Worm (Caenorhabditis elegans) whole organism, L2 larva: ENCODE measurements around the gene str-162.

Experiments used
- C34F6.9 ChIP-seq: fragments of 150-350 bp; optimal IDR thresholded peaks from 2 replicates; lab custom pipeline; 2014; ENCODE audit warnings: missing biosample characterization, missing genetic modification characterization
- F13H6.1 ChIP-seq: sonication (generic microtip); optimal IDR thresholded peaks from 2 replicates; lab custom pipeline; 2016; ENCODE audit warnings: missing genetic modification characterization, missing compliant biosample characterization
- R02D3.7 ChIP-seq: fragments of 150-350 bp; optimal IDR thresholded peaks from 2 replicates; lab custom pipeline; 2014; ENCODE audit warnings: missing biosample characterization, missing genetic modification characterization
- Y55F3AM.14 ChIP-seq: fragments of 200-800 bp; sonication (Bioruptor generic); optimal IDR thresholded peaks from 2 replicates; lab custom pipeline; 2018; ENCODE audit warnings: mild to moderate bottlenecking, missing genetic modification characterization, missing compliant biosample characterization
- ZK546.5 ChIP-seq: sonication (generic microtip); optimal IDR thresholded peaks from 2 replicates; lab custom pipeline; 2017; ENCODE audit warnings: missing biosample characterization, missing genetic modification characterization
- ama-1 ChIP-seq: fragments of 150-350 bp; optimal IDR thresholded peaks from 2 replicates; lab custom pipeline; 2018; ENCODE audit warnings: inconsistent platforms
- blmp-1 ChIP-seq: sonication (generic microtip); optimal IDR thresholded peaks from 2 replicates; lab custom pipeline; 2017; ENCODE audit warnings: missing genetic modification characterization, mild to moderate bottlenecking, missing compliant biosample characterization, antibody characterized with exemption, moderate library complexity; ENCODE audit not compliant: insufficient read depth
- ceh-16 ChIP-seq: fragments of 150-350 bp; optimal IDR thresholded peaks from 2 replicates; lab custom pipeline; 2014; ENCODE audit warnings: missing biosample characterization, missing genetic modification characterization
- crh-2 ChIP-seq: sonication (generic microtip); optimal IDR thresholded peaks from 2 replicates; lab custom pipeline; 2017; ENCODE audit warnings: missing biosample characterization, missing genetic modification characterization
- dmd-4 ChIP-seq: sonication (generic microtip); optimal IDR thresholded peaks from 2 replicates; lab custom pipeline; 2017; ENCODE audit warnings: missing biosample characterization, missing genetic modification characterization
- egl-27 ChIP-seq: sonication (generic microtip); optimal IDR thresholded peaks from 3 replicates; lab custom pipeline; 2017; ENCODE audit warnings: missing biosample characterization, missing genetic modification reagents, missing genetic modification characterization
- elt-3 ChIP-seq: sonication (generic microtip); optimal IDR thresholded peaks from 2 replicates; lab custom pipeline; 2017; ENCODE audit warnings: missing biosample characterization, missing genetic modification characterization
- fos-1 ChIP-seq: fragments of 150-350 bp; optimal IDR thresholded peaks from 2 replicates; lab custom pipeline; 2014; ENCODE audit warnings: missing biosample characterization, missing genetic modification characterization
- gmeb-1 ChIP-seq: fragments of 150-350 bp; optimal IDR thresholded peaks from 2 replicates; lab custom pipeline; 2014; ENCODE audit warnings: missing biosample characterization, missing genetic modification characterization
- lin-13 ChIP-seq: fragments of 150-350 bp; optimal IDR thresholded peaks from 2 replicates; lab custom pipeline; 2014; ENCODE audit warnings: missing biosample characterization, missing genetic modification reagents, missing genetic modification characterization
- lsy-2 ChIP-seq, 2 experiments: fragments of 150-350 bp in 1 of 2; sonication (generic microtip) in 1 of 2; optimal IDR thresholded peaks; 2 replicates each; lab custom pipeline; 2014 to 2017; ENCODE audit warnings: missing biosample characterization in 2 of 2, missing genetic modification characterization in 2 of 2
- mbf-1 ChIP-seq: sonication (generic microtip); optimal IDR thresholded peaks from 2 replicates; lab custom pipeline; 2017; ENCODE audit warnings: missing biosample characterization, missing genetic modification characterization
- mdl-1 ChIP-seq, 2 experiments: fragments of 150-350 bp in 1 of 2; sonication (generic microtip) in 1 of 2; optimal IDR thresholded peaks; 2 replicates each; lab custom pipeline; 2017; ENCODE audit warnings: missing biosample characterization in 2 of 2, missing genetic modification characterization in 2 of 2
- nhr-10 ChIP-seq: sonication (generic microtip); optimal IDR thresholded peaks from 2 replicates; lab custom pipeline; 2017; ENCODE audit warnings: missing biosample characterization, missing genetic modification characterization
- nhr-11 ChIP-seq: fragments of 150-350 bp; optimal IDR thresholded peaks from 2 replicates; lab custom pipeline; 2014; ENCODE audit warnings: missing biosample characterization, missing genetic modification characterization
- nhr-129 ChIP-seq: fragments of 150-350 bp; optimal IDR thresholded peaks from 2 replicates; lab custom pipeline; 2014; ENCODE audit warnings: missing biosample characterization, missing genetic modification characterization
- nhr-21 ChIP-seq: fragments of 150-350 bp; optimal IDR thresholded peaks from 2 replicates; lab custom pipeline; 2014; ENCODE audit warnings: missing biosample characterization, missing genetic modification characterization
- nhr-23 ChIP-seq: fragments of 150-350 bp; optimal IDR thresholded peaks from 2 replicates; lab custom pipeline; 2014; ENCODE audit warnings: missing biosample characterization, missing genetic modification reagents, missing genetic modification characterization
- nhr-237 ChIP-seq: fragments of 150-350 bp; optimal IDR thresholded peaks from 2 replicates; lab custom pipeline; 2014; ENCODE audit warnings: missing biosample characterization, missing genetic modification characterization
- nhr-25 ChIP-seq: fragments of 150-350 bp; sonication (generic microtip); optimal IDR thresholded peaks from 3 replicates; lab custom pipeline; 2014; ENCODE audit warnings: missing biosample characterization, missing genetic modification characterization
- nhr-77 ChIP-seq: fragments of 150-350 bp; optimal IDR thresholded peaks from 2 replicates; lab custom pipeline; 2014; ENCODE audit warnings: missing biosample characterization, missing genetic modification characterization
- skn-1 ChIP-seq: sonication (generic microtip); optimal IDR thresholded peaks from 2 replicates; lab custom pipeline; 2017; ENCODE audit warnings: missing biosample characterization, missing genetic modification characterization
- sma-3 ChIP-seq: sonication (generic microtip); optimal IDR thresholded peaks from 2 replicates; lab custom pipeline; 2016; ENCODE audit warnings: missing genetic modification reagents, missing genetic modification characterization, missing compliant biosample characterization
- sma-9 ChIP-seq, 2 experiments: fragments of 150-350 bp in 1 of 2; sonication (generic microtip) in 1 of 2; optimal IDR thresholded peaks; 2 replicates each; lab custom pipeline; 2014 to 2016; ENCODE audit warnings: missing genetic modification characterization in 2 of 2, mild to moderate bottlenecking in 1 of 2, missing biosample characterization in 1 of 2, missing compliant biosample characterization in 1 of 2, missing genetic modification reagents in 1 of 2, moderate library complexity in 1 of 2
- snpc-4 ChIP-seq: fragments of 150-350 bp; optimal IDR thresholded peaks from 2 replicates; lab custom pipeline; 2014; ENCODE audit warnings: missing biosample characterization, missing genetic modification characterization
- unc-55 ChIP-seq: fragments of 150-350 bp; sonication (generic microtip); optimal IDR thresholded peaks from 3 replicates; lab custom pipeline; 2014; ENCODE audit warnings: missing biosample characterization, missing genetic modification reagents, missing genetic modification characterization
- unc-62 ChIP-seq: fragments of 150-350 bp; optimal IDR thresholded peaks from 2 replicates; lab custom pipeline; 2014; ENCODE audit warnings: missing biosample characterization, missing genetic modification reagents, missing genetic modification characterization
- zag-1 ChIP-seq: fragments of 150-350 bp; optimal IDR thresholded peaks from 2 replicates; lab custom pipeline; 2014; ENCODE audit warnings: missing biosample characterization, missing genetic modification characterization
- ztf-11 ChIP-seq: sonication (generic microtip); optimal IDR thresholded peaks from 2 replicates; lab custom pipeline; 2017; ENCODE audit warnings: missing biosample characterization, missing genetic modification characterization
- ztf-4 ChIP-seq: fragments of 150-350 bp; optimal IDR thresholded peaks from 2 replicates; lab custom pipeline; 2014; ENCODE audit warnings: missing biosample characterization, missing genetic modification characterization

str-162 gene

DNA sequence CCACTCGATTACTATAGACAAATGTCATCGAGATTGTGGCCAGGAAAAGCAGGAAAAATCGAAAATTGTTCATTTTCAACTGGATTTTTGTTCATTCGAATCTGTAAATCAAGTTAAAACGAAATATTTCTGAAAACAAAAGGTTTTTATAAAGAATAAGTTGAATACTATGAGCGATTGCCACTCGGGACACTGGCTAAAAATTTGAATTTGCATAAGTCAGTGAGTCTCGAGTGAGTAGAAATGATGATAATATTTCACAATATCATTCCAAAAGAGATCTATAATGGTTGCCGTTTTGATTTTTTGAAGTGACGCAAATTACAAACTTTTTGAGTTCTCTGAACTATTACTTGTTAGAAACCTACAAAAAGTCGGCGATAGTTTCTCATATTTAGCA is 28.3 kb downstream of the str-162 start, which contains the start of gene T28H11.8:
Gene T28H11.8, minus strand, starts transcription at position 101 of the 400 bp plus-strand sequence.
- no peak for TF ChIP-seq nhr-129
- TF ChIP-seq egl-27 = no peak
- TF ChIP-seq Y55F3AM.14 (GFP tag; lab: Kevin White, UChicago) = no peak
- no peak for TF ChIP-seq ztf-11 (tag; lab: Kevin White, UChicago)
- TF ChIP-seq ztf-4 (tag; lab: Kevin White, UChicago) = no peak
- TF ChIP-seq nhr-21 (tag; lab: Kevin White, UChicago) = no peak
- TF ChIP-seq nhr-25 (tag; lab: Kevin White, UChicago) = no peak
- no peak for TF ChIP-seq mbf-1 (tag; lab: Kevin White, UChicago)
- no peak for TF ChIP-seq sma-3 (GFP tag; lab: Kevin White, UChicago)
- no peak for TF ChIP-seq nhr-77 (tag; lab: Kevin White, UChicago)
- TF ChIP-seq nhr-11 = no peak
- TF ChIP-seq gmeb-1 (tag; lab: Kevin White, UChicago) = no peak
- TF ChIP-seq crh-2 = no peak
- no peak for TF ChIP-seq blmp-1 (tag; lab: Kevin White, UChicago)
- no peak for TF ChIP-seq snpc-4 (tag; lab: Kevin White, UChicago)
- no peak for TF ChIP-seq nhr-10 (tag; lab: Kevin White, UChicago)
- TF ChIP-seq zag-1 (tag; lab: Kevin White, UChicago) = no peak
- no peak for TF ChIP-seq ZK546.5
- TF ChIP-seq F13H6.1 (tag; lab: Kevin White, UChicago) = no peak

DNA sequence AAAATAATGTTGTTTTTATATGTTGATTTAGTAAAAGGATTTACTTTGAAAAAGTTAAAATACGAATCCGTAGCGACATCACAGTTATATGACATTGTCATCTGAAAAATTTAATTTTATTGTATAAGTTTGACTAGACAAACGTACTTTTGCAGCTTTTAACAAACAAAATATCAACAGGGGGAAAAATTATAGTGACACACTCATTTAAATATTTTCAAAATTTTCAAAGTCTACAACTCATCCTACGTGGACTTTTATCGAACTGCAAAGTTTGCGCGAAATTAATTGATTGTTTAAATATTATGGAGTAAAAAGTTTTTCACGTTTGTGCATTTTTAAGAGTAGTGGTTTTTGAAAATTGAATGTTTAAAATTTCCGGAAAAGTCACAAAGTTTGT is 33.5 kb downstream of the str-162 start, which contains the start of gene C09B9.85:
Gene C09B9.85, minus strand, starts transcription at position 101 of the 400 bp plus-strand sequence.
- TF ChIP-seq skn-1 (tag; lab: Kevin White, UChicago) (no peak), ztf-4 (tag; lab: Kevin White, UChicago) (no peak), lsy-2 (tag; optimal IDR thresholded peaks at IDR 0.05; lab: Kevin White, UChicago) (no peak), ceh-16 (tag; lab: Kevin White, UChicago) (no peak), nhr-237 (no peak), nhr-23 (tag; lab: Kevin White, UChicago) (no peak), C34F6.9 (tag; lab: Kevin White, UChicago) (no peak), gmeb-1 (tag; lab: Kevin White, UChicago) (no peak), mdl-1 (tag; optimal IDR thresholded peaks at IDR 0.05; lab: Kevin White, UChicago) (no peak)

DNA sequence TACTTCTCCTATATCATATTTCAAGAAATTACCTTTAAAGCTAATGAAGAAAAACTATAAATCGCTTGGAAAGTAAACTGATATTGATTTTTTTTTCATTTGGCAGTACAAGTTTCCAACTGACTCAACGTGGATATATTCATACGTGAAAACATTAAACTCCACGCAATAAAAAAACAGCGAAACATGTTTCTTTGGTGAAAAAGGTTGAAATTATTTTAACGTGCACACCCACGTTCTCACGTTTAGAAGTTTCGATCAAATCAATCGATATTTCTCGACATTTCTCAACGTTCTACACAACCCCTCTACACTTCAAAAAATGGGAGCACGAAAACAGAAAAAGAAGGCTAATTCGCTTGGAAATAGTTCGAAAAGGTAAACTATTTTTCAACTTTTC is 36.8 kb downstream of the str-162 start, which contains the start of the genes best-6 and C09B9.2:
Gene best-6, minus strand, starts transcription at position 101 of the 400 bp plus-strand sequence.
Gene C09B9.2, plus strand, starts transcription at position 314 of the 400 bp plus-strand sequence.
- no peak for TF ChIP-seq lin-13 (GFP tag; lab: Kevin White, UChicago)
- TF ChIP-seq ZK546.5 = no peak
- no peak for TF ChIP-seq nhr-25 (tag; lab: Kevin White, UChicago)
- TF ChIP-seq gmeb-1 (tag; lab: Kevin White, UChicago) = no peak

ce11 chrIV:5031346-5031745 is 39.2 kb downstream of the str-162 start:
- TF ChIP-seq fos-1 (tag; lab: Kevin White, UChicago) = no peak
- TF ChIP-seq elt-3 (tag; lab: Kevin White, UChicago) = no peak
- TF ChIP-seq sma-9 (GFP tag; optimal IDR thresholded peaks at IDR 0.05; lab: Kevin White, UChicago) = no peak
- TF ChIP-seq sma-9 (tag; optimal IDR thresholded peaks at IDR 0.05; lab: Kevin White, UChicago) = no peak
- TF ChIP-seq, all 48 proteins: peak for 0

DNA sequence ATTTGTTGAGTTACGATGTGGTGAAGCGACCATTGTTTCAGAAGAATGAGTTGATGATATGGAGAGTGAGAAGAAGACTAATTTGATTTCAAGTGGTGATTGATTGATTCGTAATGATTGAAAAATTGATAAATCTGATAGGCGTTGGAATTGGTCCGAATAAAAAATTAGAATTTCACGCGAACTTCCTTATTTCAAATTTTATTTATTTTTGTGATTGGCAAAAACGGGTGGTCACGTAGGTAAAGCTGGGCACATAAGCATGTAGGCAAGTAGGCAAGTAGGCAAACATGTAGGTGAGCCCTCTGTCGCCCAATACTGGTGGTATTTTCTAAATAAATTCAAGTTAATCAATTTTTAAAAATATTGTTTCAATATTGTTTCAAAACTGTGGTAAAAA is 41.1 kb downstream of the str-162 start, which contains the start of gene C09B9.4:
Gene C09B9.4, minus strand, starts transcription at position 101 of the 400 bp plus-strand sequence.
- TF ChIP-seq unc-55 (GFP tag; lab: Kevin White, UChicago) (no peak), R02D3.7 (no peak), gmeb-1 (tag; lab: Kevin White, UChicago) (no peak), dmd-4 (tag; lab: Kevin White, UChicago) (no peak), Y55F3AM.14 (GFP tag; lab: Kevin White, UChicago) (no peak), lsy-2 (tag; optimal IDR thresholded peaks at IDR 0.05; lab: Kevin White, UChicago) (no peak), nhr-129 (no peak), unc-62 (no peak), ama-1 (lab: Kevin White, UChicago) (no peak), ZK546.5 (no peak)
